Worm (Caenorhabditis elegans) whole organism, L1 larva: ENCODE measurements around the gene F55F10.3.
A peak's percentile ranks its signal among the peaks of the same experiment; 100 is the strongest.

Source experiments
- C34B4.2 ChIP-seq: sonication (generic microtip); optimal IDR thresholded peaks from 2 replicates; lab custom pipeline; 2017; ENCODE audit warnings: mild to moderate bottlenecking, missing genetic modification characterization, missing compliant biosample characterization
- aly-2 ChIP-seq: fragments of 150-350 bp; optimal IDR thresholded peaks from 2 replicates; lab custom pipeline; 2014; ENCODE audit warnings: missing biosample characterization, missing genetic modification characterization
- ceh-63 ChIP-seq: fragments of 200-800 bp; sonication (Bioruptor generic); optimal IDR thresholded peaks from 2 replicates; lab custom pipeline; 2018; ENCODE audit warnings: mild to moderate bottlenecking, missing genetic modification characterization, missing compliant biosample characterization
- ceh-88 ChIP-seq: fragments of 200-800 bp; sonication (Bioruptor generic); IDR thresholded peaks from 2 replicates; pipeline ENCODE4 v1.3.6; 2022; ENCODE audit warnings: missing genetic modification characterization, missing compliant biosample characterization
- dpl-1 ChIP-seq, 3 experiments: fragments of 150-350 bp in 2 of 3; sonication (generic microtip) in 1 of 3; optimal IDR thresholded peaks; 2 replicates each; lab custom pipeline; 2014 to 2017; ENCODE audit warnings: missing biosample characterization in 3 of 3, missing genetic modification characterization in 3 of 3, missing genetic modification reagents in 3 of 3
- elt-2 ChIP-seq: sonication (generic microtip); optimal IDR thresholded peaks from 2 replicates; lab custom pipeline; 2016; ENCODE audit warnings: missing genetic modification characterization, mild to moderate bottlenecking, inconsistent platforms, missing compliant biosample characterization, missing genetic modification reagents
- ets-5 ChIP-seq: fragments of 200-800 bp; sonication (Bioruptor generic); IDR thresholded peaks from 2 replicates; pipeline ENCODE4 v1.3.6; 2022; ENCODE audit warnings: missing genetic modification characterization, missing compliant biosample characterization
- fos-1 ChIP-seq: fragments of 150-350 bp; optimal IDR thresholded peaks from 2 replicates; lab custom pipeline; 2014; ENCODE audit warnings: missing biosample characterization, missing genetic modification characterization
- grh-1 ChIP-seq: fragments of 200-800 bp; sonication (Bioruptor generic); IDR thresholded peaks from 2 replicates; pipeline ENCODE4 v1.3.6; 2022; ENCODE audit warnings: missing genetic modification reagents, missing genetic modification characterization, missing compliant biosample characterization
- hlh-17 ChIP-seq: fragments of 200-800 bp; sonication (Bioruptor generic); optimal IDR thresholded peaks from 2 replicates; lab custom pipeline; 2018; ENCODE audit warnings: missing genetic modification characterization, mild to moderate bottlenecking, missing compliant biosample characterization, moderate library complexity, borderline replicate concordance
- hlh-4 ChIP-seq: sonication (generic microtip); optimal IDR thresholded peaks from 2 replicates; lab custom pipeline; 2016; ENCODE audit warnings: mild to moderate bottlenecking, missing genetic modification characterization, missing compliant biosample characterization
- lin-13 ChIP-seq: fragments of 150-350 bp; optimal IDR thresholded peaks from 2 replicates; lab custom pipeline; 2014; ENCODE audit warnings: missing biosample characterization, missing genetic modification reagents, missing genetic modification characterization
- lin-15B ChIP-seq: fragments of 150-350 bp; sonication (generic microtip); optimal IDR thresholded peaks from 3 replicates; lab custom pipeline; 2014; ENCODE audit warnings: missing biosample characterization, missing genetic modification characterization
- lin-35 ChIP-seq, 2 experiments: fragments of 150-350 bp; optimal IDR thresholded peaks; 2 replicates each; lab custom pipeline; 2014; ENCODE audit warnings: missing biosample characterization in 2 of 2, missing genetic modification characterization in 2 of 2, missing genetic modification reagents in 2 of 2
- lir-3 ChIP-seq: sonication (generic microtip); optimal IDR thresholded peaks from 2 replicates; lab custom pipeline; 2016; ENCODE audit warnings: mild to moderate bottlenecking, missing genetic modification characterization, moderate library complexity, missing compliant biosample characterization; ENCODE audit not compliant: poor library complexity
- mep-1 ChIP-seq: fragments of 150-350 bp; optimal IDR thresholded peaks from 2 replicates; lab custom pipeline; 2014; ENCODE audit warnings: missing biosample characterization, missing genetic modification characterization
- nhr-11 ChIP-seq: fragments of 150-350 bp; optimal IDR thresholded peaks from 2 replicates; lab custom pipeline; 2014; ENCODE audit warnings: missing biosample characterization, missing genetic modification characterization
- nhr-20 ChIP-seq: sonication (generic microtip); optimal IDR thresholded peaks from 2 replicates; lab custom pipeline; 2016; ENCODE audit warnings: mild to moderate bottlenecking, missing genetic modification characterization, missing compliant biosample characterization
- nhr-28 ChIP-seq: fragments of 150-350 bp; optimal IDR thresholded peaks from 2 replicates; lab custom pipeline; 2014; ENCODE audit warnings: missing biosample characterization, missing genetic modification characterization
- nhr-85 ChIP-seq: sonication (generic microtip); peaks from one replicate; lab custom pipeline; 2016; ENCODE audit warnings: missing genetic modification characterization, inconsistent platforms, missing compliant biosample characterization
- pag-3 ChIP-seq: sonication (generic microtip); optimal IDR thresholded peaks from 2 replicates; lab custom pipeline; 2017; ENCODE audit warnings: missing genetic modification characterization, mild to moderate bottlenecking, missing compliant biosample characterization, antibody characterized with exemption, borderline replicate concordance; ENCODE audit not compliant: insufficient read depth
- pax-3 ChIP-seq: fragments of 200-800 bp; sonication (Bioruptor generic); optimal IDR thresholded peaks from 2 replicates; lab custom pipeline; 2018; ENCODE audit warnings: mild to moderate bottlenecking, missing genetic modification characterization, moderate library complexity, missing compliant biosample characterization
- skn-1 ChIP-seq: fragments of 150-350 bp; optimal IDR thresholded peaks from 2 replicates; lab custom pipeline; 2014; ENCODE audit warnings: missing biosample characterization, missing genetic modification characterization
- snu-23 ChIP-seq: sonication (generic microtip); optimal IDR thresholded peaks from 2 replicates; lab custom pipeline; 2016; ENCODE audit warnings: missing genetic modification characterization, missing compliant biosample characterization
- sox-4 ChIP-seq: sonication (generic microtip); optimal IDR thresholded peaks from 2 replicates; lab custom pipeline; 2016; ENCODE audit warnings: missing genetic modification characterization, missing compliant biosample characterization
- swsn-7 ChIP-seq: sonication (generic microtip); optimal IDR thresholded peaks from 2 replicates; lab custom pipeline; 2016; ENCODE audit warnings: missing genetic modification characterization, missing compliant biosample characterization
- unc-30 ChIP-seq: sonication (generic microtip); optimal IDR thresholded peaks from 2 replicates; lab custom pipeline; 2017; ENCODE audit warnings: missing biosample characterization, missing genetic modification characterization
- zag-1 ChIP-seq: fragments of 150-350 bp; optimal IDR thresholded peaks from 2 replicates; lab custom pipeline; 2014; ENCODE audit warnings: missing biosample characterization, missing genetic modification characterization
- zip-4 ChIP-seq: fragments of 200-800 bp; sonication (Bioruptor generic); optimal IDR thresholded peaks from 2 replicates; lab custom pipeline; 2018; ENCODE audit warnings: mild to moderate bottlenecking, missing genetic modification characterization, moderate library complexity, missing compliant biosample characterization
- ztf-11 ChIP-seq, 2 experiments: sonication (generic microtip); optimal IDR thresholded peaks; 2 replicates each; lab custom pipeline; 2016 to 2017; ENCODE audit warnings: missing genetic modification characterization in 2 of 2, missing biosample characterization in 1 of 2, missing compliant biosample characterization in 1 of 2
- ztf-4 ChIP-seq: fragments of 150-350 bp; optimal IDR thresholded peaks from 2 replicates; lab custom pipeline; 2014; ENCODE audit warnings: missing biosample characterization, missing genetic modification characterization

The F55F10.3 gene

DNA sequence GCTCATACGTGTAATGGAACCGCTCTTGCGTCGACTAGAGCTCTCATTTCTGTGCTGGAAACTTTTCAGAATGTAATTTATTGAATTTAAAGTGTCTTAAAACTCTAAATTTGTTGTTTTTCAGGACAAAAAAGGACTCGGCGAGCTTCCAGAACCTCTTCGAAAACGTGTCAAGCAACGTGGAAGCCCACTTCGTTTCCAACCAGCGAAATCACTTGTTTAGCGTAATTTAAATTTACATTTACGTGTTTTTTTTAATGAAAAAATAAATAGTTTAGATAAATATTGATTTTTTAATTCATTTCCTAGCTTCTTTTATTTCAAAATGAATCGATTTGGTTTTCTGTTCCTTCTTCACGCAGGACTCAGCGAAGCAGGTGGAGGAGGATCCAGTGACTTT is at the start of gene F55F10.3:
Gene F55F10.3 (plus strand): TSS at position 301 of the 400 bp plus-strand sequence.
- TF ChIP-seq unc-30 (tag; lab: Kevin White, UChicago), result no peak
- TF ChIP-seq skn-1 (tag; lab: Kevin White, UChicago), result no peak
- no peak for TF ChIP-seq sox-4 (tag; lab: Kevin White, UChicago)
- TF ChIP-seq lin-35 (GFP tag; optimal IDR thresholded peaks at IDR 0.05; lab: Kevin White, UChicago), result no peak
- no peak for TF ChIP-seq zag-1
- no peak for TF ChIP-seq lin-13 (GFP tag; lab: Kevin White, UChicago)
- TF ChIP-seq grh-1 (GFP tag; lab: Robert Waterston, UW), result no peak
- TF ChIP-seq mep-1 (tag; lab: Kevin White, UChicago), result no peak
- TF ChIP-seq hlh-17 (GFP tag; lab: Kevin White, UChicago), result no peak

- no peak for TF ChIP-seq nhr-11 (tag; lab: Kevin White, UChicago)
- no peak for TF ChIP-seq C34B4.2 (tag; lab: Kevin White, UChicago)
- TF ChIP-seq zag-1, result no peak
- no peak for TF ChIP-seq nhr-20 (tag; lab: Kevin White, UChicago)
- TF ChIP-seq nhr-85 (tag; lab: Kevin White, UChicago), result no peak
- TF ChIP-seq unc-30 (tag; lab: Kevin White, UChicago), result no peak
- TF ChIP-seq pax-3, result no peak
Observed at ce11 chrIV:4316813-4317408, 42.8 kb upstream of the F55F10.3 start, which contains the start of gene Y24D9B.1. Gene Y24D9B.1 (plus strand): TSS chrIV:4317358.

DNA sequence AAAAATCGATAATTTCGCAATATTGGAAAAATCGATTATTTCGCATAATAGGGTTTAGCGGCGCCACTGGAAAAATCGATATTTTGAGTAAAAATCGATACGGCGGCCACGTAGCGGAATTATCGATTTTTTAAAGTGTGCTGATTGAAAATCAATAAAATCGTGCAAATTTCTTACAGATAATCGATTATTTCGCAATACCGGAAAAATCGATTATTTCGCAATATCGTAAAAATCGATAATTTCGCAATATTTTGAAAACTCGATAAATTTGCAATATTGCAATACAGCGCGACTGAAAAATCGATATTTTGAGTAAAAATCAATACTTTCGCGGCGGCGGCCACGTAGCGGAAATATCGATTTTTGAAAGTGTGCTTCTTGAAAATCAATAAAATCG is 42.1 kb upstream of the F55F10.3 start:
- TF ChIP-seq zip-4, result peak; percentile 18
- TF ChIP-seq fos-1 (tag; lab: Kevin White, UChicago), result no peak

DNA sequence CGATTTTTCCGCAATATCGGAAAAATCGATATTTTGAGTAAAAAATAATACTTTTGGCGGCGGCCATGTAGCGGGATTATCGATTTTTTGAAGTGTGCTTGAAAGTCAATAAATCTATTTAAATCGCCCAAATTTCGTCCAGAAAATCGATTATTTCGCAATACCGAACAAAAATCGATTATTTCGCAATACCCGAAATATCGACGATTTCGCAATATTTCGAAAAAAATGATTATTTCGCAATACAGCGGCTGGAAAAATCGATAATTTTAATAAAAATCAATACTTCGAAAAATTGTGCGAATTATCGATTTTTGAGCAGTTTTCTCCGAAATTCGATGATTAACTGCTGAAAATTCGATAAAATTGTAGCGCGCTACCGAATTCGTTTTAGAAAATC is 41.7 kb upstream of the F55F10.3 start:
- TF ChIP-seq ztf-11 (tag; optimal IDR thresholded peaks at IDR 0.05; lab: Kevin White, UChicago), result no peak
- peak; percentile 65 for TF ChIP-seq zip-4
- TF ChIP-seq aly-2, result no peak
- TF ChIP-seq snu-23 (GFP tag; lab: Kevin White, UChicago), result no peak
- TF ChIP-seq ets-5, result no peak

ce11 chrIV:4319473-4319872 is 40.3 kb upstream of the F55F10.3 start:
- no peak for TF ChIP-seq pag-3 (tag; lab: Kevin White, UChicago)
- no peak for TF ChIP-seq lin-15B
- TF ChIP-seq hlh-17 (GFP tag; lab: Kevin White, UChicago), result no peak
- TF ChIP-seq ceh-63 (GFP tag; lab: Kevin White, UChicago), result no peak
- no peak for TF ChIP-seq hlh-4 (tag; lab: Kevin White, UChicago)
- no peak for TF ChIP-seq unc-30 (tag; lab: Kevin White, UChicago)
- TF ChIP-seq nhr-28 (tag; lab: Kevin White, UChicago), result no peak
- TF ChIP-seq swsn-7, result no peak
- no peak for TF ChIP-seq ceh-88
- TF ChIP-seq lir-3 (tag; lab: Kevin White, UChicago), result no peak
- no peak for TF ChIP-seq ztf-4 (tag; lab: Kevin White, UChicago)
- no peak for TF ChIP-seq elt-2 (tag; lab: Kevin White, UChicago)
- TF ChIP-seq, all 84 proteins: peak for 0

- TF ChIP-seq dpl-1 (GFP tag; optimal IDR thresholded peaks at IDR 0.05; lab: Kevin White, UChicago), result peak in 1 of 3 experiments; percentile 18
- peak in 1 of 2 experiments; percentile 31 for TF ChIP-seq lin-35 (GFP tag; optimal IDR thresholded peaks at IDR 0.05; lab: Kevin White, UChicago)
- TF ChIP-seq ztf-4 (tag; lab: Kevin White, UChicago), result no peak
Observed at ce11 chrIV:4326445-4326844, 33.3 kb upstream of the F55F10.3 start, which contains the start of gene trpl-2. Gene trpl-2 (plus strand): TSS chrIV:4326654.
